Fruit fly (Drosophila melanogaster) whole organism, prepupa: ENCODE data around the gene CG34238.

Experiments used
- CG10631 ChIP-seq: fragments of 200-800 bp; sonication (Bioruptor generic); optimal IDR thresholded peaks from 2 replicates; lab custom pipeline; 2016; ENCODE audit warnings: missing biosample characterization, missing genetic modification characterization
- CG10669 ChIP-seq: fragments of 200-800 bp; sonication (Bioruptor generic); optimal IDR thresholded peaks from 3 replicates; lab custom pipeline; 2018; ENCODE audit warnings: missing biosample characterization, mild to moderate bottlenecking, missing genetic modification characterization, moderate library complexity
- CG11762 ChIP-seq: fragments of 200-800 bp; sonication (Bioruptor generic); optimal IDR thresholded peaks from 3 replicates; lab custom pipeline; 2016; ENCODE audit warnings: missing biosample characterization, missing genetic modification characterization; ENCODE audit not compliant: insufficient read depth
- CG11902 ChIP-seq: fragments of 200-800 bp; sonication (Bioruptor generic); optimal IDR thresholded peaks from 3 replicates; lab custom pipeline; 2016; ENCODE audit warnings: missing biosample characterization, missing genetic modification characterization
- CG1621 ChIP-seq: fragments of 200-800 bp; sonication (Bioruptor generic); optimal IDR thresholded peaks from 3 replicates; lab custom pipeline; 2018; ENCODE audit warnings: missing biosample characterization, mild to moderate bottlenecking, missing genetic modification characterization
- CG3032 ChIP-seq: fragments of 200-800 bp; optimal IDR thresholded peaks from 2 replicates; lab custom pipeline; 2019; ENCODE audit warnings: missing biosample characterization, mild to moderate bottlenecking, missing genetic modification characterization, moderate library complexity
- CG32006 ChIP-seq: fragments of 200-800 bp; sonication (Bioruptor generic); optimal IDR thresholded peaks from 3 replicates; lab custom pipeline; 2017; ENCODE audit warnings: missing biosample characterization, mild to moderate bottlenecking, missing genetic modification characterization
- CG34406 ChIP-seq: fragments of 200-800 bp; sonication (Bioruptor generic); optimal IDR thresholded peaks from 3 replicates; lab custom pipeline; 2016; ENCODE audit warnings: missing biosample characterization, missing genetic modification characterization
- CG3919 ChIP-seq: fragments of 200-800 bp; sonication (Bioruptor generic); optimal IDR thresholded peaks from 3 replicates; lab custom pipeline; 2016; ENCODE audit warnings: missing biosample characterization, missing genetic modification characterization
- CG4318 ChIP-seq: fragments of 200-800 bp; sonication (Bioruptor generic); optimal IDR thresholded peaks from 3 replicates; lab custom pipeline; 2017; ENCODE audit warnings: missing biosample characterization, mild to moderate bottlenecking, missing genetic modification characterization
- CG6163 ChIP-seq: fragments of 200-800 bp; sonication (Bioruptor generic); IDR thresholded peaks from 3 replicates; pipeline ENCODE4 v1.3.6; 2022; ENCODE audit warnings: missing biosample characterization, missing genetic modification characterization
- CG6276 ChIP-seq: fragments of 200-800 bp; sonication (Bioruptor generic); optimal IDR thresholded peaks from 2 replicates; lab custom pipeline; 2017; ENCODE audit warnings: missing biosample characterization, mild to moderate bottlenecking, missing genetic modification characterization
- CG7368 ChIP-seq: fragments of 200-800 bp; sonication (Bioruptor generic); optimal IDR thresholded peaks from 3 replicates; lab custom pipeline; 2016; ENCODE audit warnings: missing biosample characterization, missing genetic modification characterization
- CG8119 ChIP-seq: fragments of 200-800 bp; sonication (Bioruptor generic); IDR thresholded peaks from 3 replicates; pipeline ENCODE4 v1.3.6; 2022; ENCODE audit warnings: missing biosample characterization, missing genetic modification characterization
- CG8319 ChIP-seq: fragments of 200-800 bp; sonication (Bioruptor generic); optimal IDR thresholded peaks from 3 replicates; lab custom pipeline; 2016; ENCODE audit warnings: missing biosample characterization, missing genetic modification characterization
- CG8632 ChIP-seq: fragments of 200-800 bp; sonication (Bioruptor generic); optimal IDR thresholded peaks from 3 replicates; lab custom pipeline; 2016; ENCODE audit warnings: missing biosample characterization, missing genetic modification characterization
- CG9139 ChIP-seq: fragments of 200-800 bp; sonication (Bioruptor generic); optimal IDR thresholded peaks from 3 replicates; lab custom pipeline; 2017; ENCODE audit warnings: missing biosample characterization, mild to moderate bottlenecking, missing genetic modification characterization
- Eip75B ChIP-seq: fragments of 200-800 bp; sonication (Bioruptor generic); optimal IDR thresholded peaks from 3 replicates; lab custom pipeline; 2016; ENCODE audit warnings: missing biosample characterization, missing genetic modification characterization
- Ets96B ChIP-seq: fragments of 200-800 bp; optimal IDR thresholded peaks from 2 replicates; lab custom pipeline; 2019; ENCODE audit warnings: missing biosample characterization, mild to moderate bottlenecking, missing genetic modification characterization, moderate library complexity
- Gug ChIP-seq: fragments of 200-800 bp; sonication (Bioruptor generic); IDR thresholded peaks from 2 replicates; pipeline ENCODE4 v1.3.6; 2022; ENCODE audit warnings: missing biosample characterization, missing genetic modification characterization
- Hr38 ChIP-seq: sonication (Bioruptor generic); optimal IDR thresholded peaks from 2 replicates; lab custom pipeline; 2016; ENCODE audit warnings: missing biosample characterization, missing genetic modification characterization
- Hr39 ChIP-seq: fragments of 200-800 bp; sonication (Bioruptor generic); optimal IDR thresholded peaks from 2 replicates; lab custom pipeline; 2016; ENCODE audit warnings: missing biosample characterization, missing genetic modification characterization
- Hr4 ChIP-seq: fragments of 200-800 bp; sonication (Bioruptor generic); optimal IDR thresholded peaks from 3 replicates; lab custom pipeline; 2016; ENCODE audit warnings: missing biosample characterization, missing genetic modification characterization
- Met ChIP-seq: fragments of 200-800 bp; sonication (Bioruptor generic); optimal IDR thresholded peaks from 3 replicates; lab custom pipeline; 2016; ENCODE audit warnings: missing biosample characterization, missing genetic modification characterization
- OdsH ChIP-seq: fragments of 200-800 bp; sonication (Bioruptor generic); optimal IDR thresholded peaks from 3 replicates; lab custom pipeline; 2016; ENCODE audit warnings: missing biosample characterization, missing genetic modification characterization
- Smox ChIP-seq: fragments of 200-800 bp; sonication (Bioruptor generic); optimal IDR thresholded peaks from 3 replicates; lab custom pipeline; 2016; ENCODE audit warnings: missing biosample characterization, missing genetic modification characterization
- Sox15 ChIP-seq: fragments of 200-800 bp; sonication (Bioruptor generic); optimal IDR thresholded peaks from 3 replicates; lab custom pipeline; 2016; ENCODE audit warnings: missing biosample characterization, missing genetic modification characterization
- dac ChIP-seq: fragments of 200-800 bp; sonication (Bioruptor generic); optimal IDR thresholded peaks from 2 replicates; lab custom pipeline; 2017; ENCODE audit warnings: missing biosample characterization, mild to moderate bottlenecking, missing genetic modification characterization
- dsx ChIP-seq: fragments of 200-800 bp; optimal IDR thresholded peaks from 3 replicates; lab custom pipeline; 2019; ENCODE audit warnings: missing biosample characterization, mild to moderate bottlenecking, missing genetic modification characterization, moderate library complexity; ENCODE audit not compliant: poor library complexity, severe bottlenecking
- eg ChIP-seq: fragments of 200-800 bp; sonication (Bioruptor generic); IDR thresholded peaks from 3 replicates; pipeline ENCODE4 v1.3.6; 2022; ENCODE audit warnings: missing biosample characterization, missing genetic modification characterization
- esn ChIP-seq: fragments of 200-800 bp; sonication (Bioruptor generic); optimal IDR thresholded peaks from 2 replicates; lab custom pipeline; 2016; ENCODE audit warnings: missing biosample characterization, mild to moderate bottlenecking, missing genetic modification characterization, moderate library complexity
- fkh ChIP-seq: fragments of 200-800 bp; sonication (Bioruptor generic); optimal IDR thresholded peaks from 3 replicates; lab custom pipeline; 2017; ENCODE audit warnings: missing biosample characterization, mild to moderate bottlenecking, missing genetic modification characterization, moderate library complexity
- lz ChIP-seq: fragments of 200-800 bp; sonication (Bioruptor generic); optimal IDR thresholded peaks from 3 replicates; lab custom pipeline; 2016; ENCODE audit warnings: missing biosample characterization, missing genetic modification characterization
- net ChIP-seq: fragments of 200-800 bp; sonication (Bioruptor generic); optimal IDR thresholded peaks from 3 replicates; lab custom pipeline; 2016; ENCODE audit warnings: missing biosample characterization, missing genetic modification characterization
- salr ChIP-seq, 2 experiments: fragments of 200-800 bp; sonication (Bioruptor generic); optimal IDR thresholded peaks; 3 replicates each; lab custom pipeline; 2016 to 2018; ENCODE audit warnings: missing biosample characterization in 2 of 2, missing genetic modification characterization in 2 of 2, mild to moderate bottlenecking in 1 of 2
- spab ChIP-seq: fragments of 200-800 bp; sonication (Bioruptor generic); optimal IDR thresholded peaks from 2 replicates; lab custom pipeline; 2017; ENCODE audit warnings: missing biosample characterization, mild to moderate bottlenecking, missing genetic modification characterization, missing genetic modification reagents
- vri ChIP-seq: fragments of 200-800 bp; sonication (Bioruptor generic); optimal IDR thresholded peaks from 3 replicates; lab custom pipeline; 2016; ENCODE audit warnings: missing biosample characterization, mild to moderate bottlenecking, missing genetic modification characterization

The CG34238 gene

dm6 chr3L:10665433-10666150, 39.3 kb downstream of the CG34238 start (continued):
- peak; percentile 94 for TF ChIP-seq Gug (GFP tag; lab: Robert Waterston, UW)
- peak; percentile 98 for TF ChIP-seq OdsH (GFP tag; lab: Kevin White, UChicago)
- peak; percentile 98 for TF ChIP-seq Hr4
- TF ChIP-seq dac (GFP tag; lab: Kevin White, UChicago) = peak; percentile 93
- TF ChIP-seq CG6163 = peak; percentile 91
- peak; percentile 99 for TF ChIP-seq CG32006 (GFP tag; lab: Kevin White, UChicago)
- TF ChIP-seq Hr39 (GFP tag; lab: Kevin White, UChicago) = peak; percentile 92
- peak; percentile 98 for TF ChIP-seq CG9139 (GFP tag; lab: Kevin White, UChicago)
- peak; percentile 96 for TF ChIP-seq CG11902
- TF ChIP-seq CG6276 (GFP tag; lab: Kevin White, UChicago) = peak; percentile 99
- peak; percentile 92 to 99 for TF ChIP-seq salr (GFP tag; optimal IDR thresholded peaks at IDR 0.05; lab: Kevin White, UChicago)
- TF ChIP-seq Eip75B = peak; percentile 98
- TF ChIP-seq CG8319 = peak; percentile 98
- TF ChIP-seq CG10669 (GFP tag; lab: Kevin White, UChicago) = peak; percentile 98
- TF ChIP-seq Ets96B (tag; lab: Kevin White, UChicago) = peak; percentile 99
- TF ChIP-seq CG1621 = peak; percentile 96
- peak; percentile 98 for TF ChIP-seq CG3919 (GFP tag; lab: Kevin White, UChicago)
- TF ChIP-seq Hr38 (GFP tag; lab: Kevin White, UChicago) = peak; percentile 40
- TF ChIP-seq CG8119 (GFP tag; lab: Robert Waterston, UW) = peak; percentile 99
- TF ChIP-seq net (GFP tag; lab: Kevin White, UChicago) = peak; percentile 99
- TF ChIP-seq vri (GFP tag; lab: Kevin White, UChicago) = peak; percentile 95
- TF ChIP-seq CG7368 = peak; percentile 96
- peak; percentile 98 for TF ChIP-seq Smox (GFP tag; lab: Kevin White, UChicago)

dm6 chr3L:10666511-10667003, 40.3 kb downstream of the CG34238 start:
- no peak for TF ChIP-seq CG8632 (GFP tag; lab: Kevin White, UChicago)
- TF ChIP-seq CG3032 (tag; lab: Kevin White, UChicago) = no peak
- TF ChIP-seq CG1621 = no peak
- TF ChIP-seq Met (GFP tag; lab: Kevin White, UChicago) = no peak
- no peak for TF ChIP-seq CG34406
- TF ChIP-seq CG10669 (GFP tag; lab: Kevin White, UChicago) = no peak
- TF ChIP-seq Hr39 (GFP tag; lab: Kevin White, UChicago) = no peak
- no peak for TF ChIP-seq spab (GFP tag; lab: Kevin White, UChicago)
- peak; percentile 50; the same call in 1 of the 3 replicates for TF ChIP-seq eg (GFP tag; lab: Robert Waterston, UW)

- TF ChIP-seq CG6276 (GFP tag; lab: Kevin White, UChicago) (no peak), vri (GFP tag; lab: Kevin White, UChicago) (peak; percentile 31), CG6163 (no peak), lz (no peak), fkh (GFP tag; lab: Kevin White, UChicago) (peak; percentile 4)
Measured at dm6 chr3L:10667341-10667740, 41.0 kb downstream of the CG34238 start.

- TF ChIP-seq CG8119 (GFP tag; lab: Robert Waterston, UW) (no peak), Eip75B (no peak), CG4318 (GFP tag; lab: Kevin White, UChicago) (no peak), dsx (GFP tag; lab: Kevin White, UChicago) (no peak), fkh (GFP tag; lab: Kevin White, UChicago) (no peak), Sox15 (GFP tag; lab: Kevin White, UChicago) (no peak), esn (GFP tag; lab: Kevin White, UChicago) (no peak), CG10631 (no peak), Gug (GFP tag; lab: Robert Waterston, UW) (no peak), CG10669 (GFP tag; lab: Kevin White, UChicago) (no peak), lz (no peak), CG11762 (no peak)
Measured at dm6 chr3L:10669592-10670400, 43.5 kb downstream of the CG34238 start.
